Fruit fly (Drosophila melanogaster) whole organism, prepupa: ENCODE measurements around the gene CG34461.

Experiments used
- Blimp-1 ChIP-seq: fragments of 200-800 bp; sonication (Bioruptor generic); optimal IDR thresholded peaks from 3 replicates; lab custom pipeline; 2017; ENCODE audit warnings: missing biosample characterization, missing genetic modification characterization, mild to moderate bottlenecking, moderate library complexity, missing genetic modification reagents
- CG10631 ChIP-seq: fragments of 200-800 bp; sonication (Bioruptor generic); optimal IDR thresholded peaks from 2 replicates; lab custom pipeline; 2016; ENCODE audit warnings: missing biosample characterization, missing genetic modification characterization
- CG11902 ChIP-seq: fragments of 200-800 bp; sonication (Bioruptor generic); optimal IDR thresholded peaks from 3 replicates; lab custom pipeline; 2016; ENCODE audit warnings: missing biosample characterization, missing genetic modification characterization
- CG15336 ChIP-seq: fragments of 200-800 bp; sonication (Bioruptor generic); IDR thresholded peaks from 2 replicates; pipeline ENCODE4 v1.3.6; 2022; ENCODE audit warnings: missing biosample characterization, missing genetic modification characterization
- CG3919 ChIP-seq: fragments of 200-800 bp; sonication (Bioruptor generic); optimal IDR thresholded peaks from 3 replicates; lab custom pipeline; 2016; ENCODE audit warnings: missing biosample characterization, missing genetic modification characterization
- CG6163 ChIP-seq: fragments of 200-800 bp; sonication (Bioruptor generic); IDR thresholded peaks from 3 replicates; pipeline ENCODE4 v1.3.6; 2022; ENCODE audit warnings: missing biosample characterization, missing genetic modification characterization
- CG6276 ChIP-seq: fragments of 200-800 bp; sonication (Bioruptor generic); optimal IDR thresholded peaks from 2 replicates; lab custom pipeline; 2017; ENCODE audit warnings: missing biosample characterization, mild to moderate bottlenecking, missing genetic modification characterization
- CG6808 ChIP-seq: fragments of 200-800 bp; sonication (Bioruptor generic); optimal IDR thresholded peaks from 3 replicates; lab custom pipeline; 2017; ENCODE audit warnings: missing biosample characterization, missing genetic modification characterization, mild to moderate bottlenecking, moderate library complexity, missing genetic modification reagents
- CG8119 ChIP-seq: fragments of 200-800 bp; sonication (Bioruptor generic); IDR thresholded peaks from 3 replicates; pipeline ENCODE4 v1.3.6; 2022; ENCODE audit warnings: missing biosample characterization, missing genetic modification characterization
- CG8319 ChIP-seq: fragments of 200-800 bp; sonication (Bioruptor generic); optimal IDR thresholded peaks from 3 replicates; lab custom pipeline; 2016; ENCODE audit warnings: missing biosample characterization, missing genetic modification characterization
- CG8632 ChIP-seq: fragments of 200-800 bp; sonication (Bioruptor generic); optimal IDR thresholded peaks from 3 replicates; lab custom pipeline; 2016; ENCODE audit warnings: missing biosample characterization, missing genetic modification characterization
- Eip75B ChIP-seq: fragments of 200-800 bp; sonication (Bioruptor generic); optimal IDR thresholded peaks from 3 replicates; lab custom pipeline; 2016; ENCODE audit warnings: missing biosample characterization, missing genetic modification characterization
- Eip78C ChIP-seq: fragments of 200-800 bp; sonication (Bioruptor generic); peaks from one replicate; lab custom pipeline; 2016; ENCODE audit warnings: missing biosample characterization, missing genetic modification characterization
- Eip93F ChIP-seq: fragments of 200-800 bp; sonication (Bioruptor generic); optimal IDR thresholded peaks from 2 replicates; lab custom pipeline; 2016; ENCODE audit warnings: missing biosample characterization, mild to moderate bottlenecking, missing genetic modification characterization
- Ets21C ChIP-seq: fragments of 200-800 bp; sonication (Bioruptor generic); optimal IDR thresholded peaks from 3 replicates; lab custom pipeline; 2016; ENCODE audit warnings: missing biosample characterization, missing genetic modification characterization
- Gug ChIP-seq: fragments of 200-800 bp; sonication (Bioruptor generic); IDR thresholded peaks from 2 replicates; pipeline ENCODE4 v1.3.6; 2022; ENCODE audit warnings: missing biosample characterization, missing genetic modification characterization
- Hr38 ChIP-seq: sonication (Bioruptor generic); optimal IDR thresholded peaks from 2 replicates; lab custom pipeline; 2016; ENCODE audit warnings: missing biosample characterization, missing genetic modification characterization
- Hr4 ChIP-seq: fragments of 200-800 bp; sonication (Bioruptor generic); optimal IDR thresholded peaks from 3 replicates; lab custom pipeline; 2016; ENCODE audit warnings: missing biosample characterization, missing genetic modification characterization
- Lpt ChIP-seq: fragments of 200-800 bp; sonication (Bioruptor generic); optimal IDR thresholded peaks from 3 replicates; lab custom pipeline; 2016; ENCODE audit warnings: missing biosample characterization, missing genetic modification characterization
- Smox ChIP-seq: fragments of 200-800 bp; sonication (Bioruptor generic); optimal IDR thresholded peaks from 3 replicates; lab custom pipeline; 2016; ENCODE audit warnings: missing biosample characterization, missing genetic modification characterization
- Sox15 ChIP-seq: fragments of 200-800 bp; sonication (Bioruptor generic); optimal IDR thresholded peaks from 3 replicates; lab custom pipeline; 2016; ENCODE audit warnings: missing biosample characterization, missing genetic modification characterization
- cyc ChIP-seq: fragments of 200-800 bp; sonication (Bioruptor generic); optimal IDR thresholded peaks from 3 replicates; lab custom pipeline; 2016; ENCODE audit warnings: missing biosample characterization, missing genetic modification characterization
- dac ChIP-seq: fragments of 200-800 bp; sonication (Bioruptor generic); optimal IDR thresholded peaks from 2 replicates; lab custom pipeline; 2017; ENCODE audit warnings: missing biosample characterization, mild to moderate bottlenecking, missing genetic modification characterization
- dsx ChIP-seq: fragments of 200-800 bp; optimal IDR thresholded peaks from 3 replicates; lab custom pipeline; 2019; ENCODE audit warnings: missing biosample characterization, mild to moderate bottlenecking, missing genetic modification characterization, moderate library complexity; ENCODE audit not compliant: poor library complexity, severe bottlenecking
- fd59A ChIP-seq: fragments of 200-800 bp; sonication (Bioruptor generic); optimal IDR thresholded peaks from 2 replicates; lab custom pipeline; 2017; ENCODE audit warnings: missing biosample characterization, mild to moderate bottlenecking, missing genetic modification characterization, missing genetic modification reagents
- fkh ChIP-seq: fragments of 200-800 bp; sonication (Bioruptor generic); optimal IDR thresholded peaks from 3 replicates; lab custom pipeline; 2017; ENCODE audit warnings: missing biosample characterization, mild to moderate bottlenecking, missing genetic modification characterization, moderate library complexity
- lz ChIP-seq: fragments of 200-800 bp; sonication (Bioruptor generic); optimal IDR thresholded peaks from 3 replicates; lab custom pipeline; 2016; ENCODE audit warnings: missing biosample characterization, missing genetic modification characterization
- net ChIP-seq: fragments of 200-800 bp; sonication (Bioruptor generic); optimal IDR thresholded peaks from 3 replicates; lab custom pipeline; 2016; ENCODE audit warnings: missing biosample characterization, missing genetic modification characterization
- pdm3 ChIP-seq: fragments of 200-800 bp; sonication (Bioruptor generic); optimal IDR thresholded peaks from 3 replicates; lab custom pipeline; 2016; ENCODE audit warnings: missing biosample characterization, missing genetic modification characterization
- salr ChIP-seq, 2 experiments: fragments of 200-800 bp; sonication (Bioruptor generic); optimal IDR thresholded peaks; 3 replicates each; lab custom pipeline; 2016 to 2018; ENCODE audit warnings: missing biosample characterization in 2 of 2, missing genetic modification characterization in 2 of 2, mild to moderate bottlenecking in 1 of 2
- svp ChIP-seq: fragments of 200-800 bp; sonication (Bioruptor generic); peaks from one replicate; lab custom pipeline; 2016; ENCODE audit warnings: missing biosample characterization, missing genetic modification characterization
- topi ChIP-seq: fragments of 200-800 bp; sonication (Bioruptor generic); optimal IDR thresholded peaks from 3 replicates; lab custom pipeline; 2016; ENCODE audit warnings: missing biosample characterization, missing genetic modification characterization

Gene CG34461

DNA sequence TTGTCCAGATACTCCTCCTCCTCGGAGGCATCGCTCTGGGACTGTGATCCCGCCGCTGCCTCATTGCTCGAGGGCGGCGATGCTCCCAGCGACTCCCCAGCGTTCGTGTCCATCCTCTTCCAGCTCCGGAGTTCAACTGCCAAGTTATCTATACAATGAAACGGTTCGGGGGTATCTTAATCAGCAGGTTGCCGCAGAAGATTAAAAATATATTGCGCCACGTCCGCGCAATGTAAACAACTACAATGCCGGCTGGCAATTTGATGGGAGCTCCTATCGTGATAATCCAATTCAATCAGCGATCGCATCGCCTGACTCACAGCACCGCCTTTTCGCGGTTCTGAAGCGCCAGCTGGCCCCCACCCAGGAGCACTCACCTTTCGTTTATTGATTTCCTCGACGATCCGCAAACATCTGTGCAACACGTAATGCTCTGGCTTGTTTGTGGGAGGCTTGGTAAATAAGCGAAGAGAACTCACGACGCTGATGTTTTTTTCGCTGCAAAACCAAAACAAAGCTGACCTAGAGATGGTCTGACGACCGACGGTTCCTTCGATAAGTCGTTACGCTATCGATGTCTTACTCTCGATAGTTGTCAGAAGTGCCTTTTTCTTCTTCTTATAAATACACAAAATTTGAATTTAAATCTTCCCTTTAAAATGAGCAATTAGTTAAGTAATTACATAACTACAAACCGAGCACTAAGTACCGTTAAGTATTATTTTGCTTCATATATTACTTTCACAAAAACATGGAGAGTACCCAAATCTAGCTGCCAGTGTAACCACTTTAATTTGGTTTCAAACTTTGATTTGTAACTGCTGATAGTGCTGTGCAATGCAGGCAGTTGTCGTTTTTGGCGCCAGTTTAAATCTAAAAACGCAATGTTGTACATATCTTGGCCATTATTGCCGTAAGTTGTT lies 36.1 kb upstream of the CG34461 start, which contains the start of gene cert (continued):
- TF ChIP-seq net (GFP tag; lab: Kevin White, UChicago): peak; percentile 21
- TF ChIP-seq Sox15 (GFP tag; lab: Kevin White, UChicago): no peak
- TF ChIP-seq lz (GFP tag; lab: Kevin White, UChicago): peak; percentile 10
- no peak for TF ChIP-seq fd59A (GFP tag; lab: Kevin White, UChicago)
- no peak for TF ChIP-seq CG8119 (GFP tag; lab: Robert Waterston, UW)
- TF ChIP-seq dac (GFP tag; lab: Kevin White, UChicago): no peak
- TF ChIP-seq CG8319 (GFP tag; lab: Kevin White, UChicago): no peak
- TF ChIP-seq Hr38 (GFP tag; lab: Kevin White, UChicago): no peak
- peak; percentile 51 for TF ChIP-seq CG8632 (GFP tag; lab: Kevin White, UChicago)
- TF ChIP-seq fkh (GFP tag; lab: Kevin White, UChicago): peak; percentile 86
- peak; percentile 31 for TF ChIP-seq Ets21C
- TF ChIP-seq CG15336 (GFP tag; lab: Robert Waterston, UW): no peak
- peak; percentile 30 for TF ChIP-seq CG10631
- no peak for TF ChIP-seq CG6276 (GFP tag; lab: Kevin White, UChicago)
- TF ChIP-seq CG3919: peak; percentile 63
- TF ChIP-seq Eip75B (GFP tag; lab: Kevin White, UChicago): peak; percentile 52

DNA sequence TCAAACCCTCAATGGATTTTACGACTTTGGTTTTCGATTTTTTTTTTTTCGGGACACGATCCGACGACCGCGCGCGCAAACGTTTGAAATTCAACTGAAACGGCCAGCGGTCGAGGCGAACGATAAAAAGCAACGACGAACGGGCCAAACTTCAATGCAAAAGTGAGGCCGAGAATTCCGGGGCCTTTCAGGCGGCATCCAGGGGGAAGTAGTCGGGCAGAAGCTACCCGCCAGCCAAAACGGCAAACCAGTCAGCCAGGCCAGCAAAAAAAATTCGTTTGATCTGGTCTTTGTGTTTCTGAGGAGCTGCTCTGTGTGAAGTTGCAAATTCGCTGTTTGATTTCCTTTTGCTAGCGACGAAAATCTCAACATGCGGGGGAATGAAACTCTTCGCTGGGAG lies 30.4 kb upstream of the CG34461 start, which contains the start of gene CG7201:
TSS of gene CG7201 (minus strand) at position 101 of the 400 bp plus-strand sequence.
- TF ChIP-seq Eip78C: peak; percentile 25
- no peak for TF ChIP-seq Lpt
- TF ChIP-seq topi (GFP tag; lab: Kevin White, UChicago): no peak

DNA sequence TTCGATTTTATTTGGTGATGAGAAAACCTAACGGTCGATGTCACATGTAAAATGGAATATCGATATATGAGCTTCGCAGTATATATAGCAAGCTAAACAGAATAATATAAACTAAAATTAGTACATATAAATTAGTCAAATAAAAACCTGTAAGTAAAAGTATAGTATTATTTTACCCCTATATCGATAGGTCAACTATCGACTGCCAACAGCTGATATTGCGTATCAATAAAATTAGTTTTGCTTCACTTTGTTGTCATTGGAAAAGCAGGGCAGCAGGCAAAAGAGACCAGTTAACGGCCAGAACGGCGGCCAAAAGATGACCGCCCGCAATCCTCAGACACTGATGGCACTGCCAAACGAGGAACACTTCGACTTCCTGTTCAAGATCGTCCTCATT lies 28.7 kb upstream of the CG34461 start, which contains the start of gene Rab19:
TSS of gene Rab19 (plus strand) at position 78 of the 400 bp plus-strand sequence.
- peak; percentile 60 for TF ChIP-seq Blimp-1
- TF ChIP-seq fkh (GFP tag; lab: Kevin White, UChicago): peak; percentile 33
- no peak for TF ChIP-seq CG6163 (GFP tag; lab: Robert Waterston, UW)
- TF ChIP-seq CG8319 (GFP tag; lab: Kevin White, UChicago): no peak
- TF ChIP-seq Smox (GFP tag; lab: Kevin White, UChicago): no peak
- peak; percentile 43 for TF ChIP-seq Eip78C
- no peak for TF ChIP-seq salr (GFP tag; optimal IDR thresholded peaks at IDR 0.05; lab: Kevin White, UChicago)
- TF ChIP-seq CG11902: no peak
- no peak for TF ChIP-seq Hr4 (GFP tag; lab: Kevin White, UChicago)
- TF ChIP-seq svp (GFP tag; lab: Kevin White, UChicago): peak; percentile 92
- TF ChIP-seq pdm3 (GFP tag; lab: Kevin White, UChicago): no peak
- peak; percentile 69 for TF ChIP-seq dsx
- TF ChIP-seq, all 60 proteins: peak for 5

DNA sequence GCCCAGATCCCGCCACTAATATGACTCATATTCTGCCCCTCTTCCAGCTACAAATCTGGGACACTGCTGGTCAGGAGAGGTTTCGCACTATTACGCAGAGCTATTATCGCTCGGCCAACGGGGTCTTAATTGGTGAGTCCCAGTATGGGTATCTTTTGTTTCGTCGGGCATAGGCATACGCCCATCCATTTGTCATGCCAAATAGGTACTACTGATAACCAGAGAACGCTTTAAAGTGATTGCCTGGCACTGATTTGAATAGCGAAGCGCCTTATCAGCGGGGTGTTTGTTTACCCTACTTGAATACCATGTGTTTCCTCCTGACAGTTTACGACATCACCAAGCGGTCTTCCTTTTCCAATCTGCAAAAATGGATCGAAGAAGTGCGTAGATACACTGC lies 28.2 kb upstream of the CG34461 start:
- TF ChIP-seq CG11902 (no peak), dac (GFP tag; lab: Kevin White, UChicago) (no peak), CG6163 (GFP tag; lab: Robert Waterston, UW) (no peak), Eip75B (GFP tag; lab: Kevin White, UChicago) (no peak), Ets21C (no peak), Gug (no peak), CG6808 (no peak), Sox15 (GFP tag; lab: Kevin White, UChicago) (no peak), cyc (GFP tag; lab: Kevin White, UChicago) (no peak), Hr38 (GFP tag; lab: Kevin White, UChicago) (no peak), CG10631 (no peak), Eip93F (no peak), Eip78C (no peak), Smox (GFP tag; lab: Kevin White, UChicago) (no peak)
